Fruit fly (Drosophila melanogaster) whole organism, prepupa: ENCODE data around the gene jim.

Experiments used
- Blimp-1 ChIP-seq: fragments of 200-800 bp; sonication (Bioruptor generic); optimal IDR thresholded peaks from 3 replicates; lab custom pipeline; 2017; ENCODE audit warnings: missing biosample characterization, missing genetic modification characterization, mild to moderate bottlenecking, moderate library complexity, missing genetic modification reagents
- CG10631 ChIP-seq: fragments of 200-800 bp; sonication (Bioruptor generic); optimal IDR thresholded peaks from 2 replicates; lab custom pipeline; 2016; ENCODE audit warnings: missing biosample characterization, missing genetic modification characterization
- CG10669 ChIP-seq: fragments of 200-800 bp; sonication (Bioruptor generic); optimal IDR thresholded peaks from 3 replicates; lab custom pipeline; 2018; ENCODE audit warnings: missing biosample characterization, mild to moderate bottlenecking, missing genetic modification characterization, moderate library complexity
- CG11294 ChIP-seq: fragments of 200-800 bp; sonication (Bioruptor generic); IDR thresholded peaks from 2 replicates; pipeline ENCODE4 v1.3.6; 2022; ENCODE audit warnings: missing biosample characterization, missing genetic modification characterization
- CG11762 ChIP-seq: fragments of 200-800 bp; sonication (Bioruptor generic); optimal IDR thresholded peaks from 3 replicates; lab custom pipeline; 2016; ENCODE audit warnings: missing biosample characterization, missing genetic modification characterization; ENCODE audit not compliant: insufficient read depth
- CG11902 ChIP-seq: fragments of 200-800 bp; sonication (Bioruptor generic); optimal IDR thresholded peaks from 3 replicates; lab custom pipeline; 2016; ENCODE audit warnings: missing biosample characterization, missing genetic modification characterization
- CG1621 ChIP-seq: fragments of 200-800 bp; sonication (Bioruptor generic); optimal IDR thresholded peaks from 3 replicates; lab custom pipeline; 2018; ENCODE audit warnings: missing biosample characterization, mild to moderate bottlenecking, missing genetic modification characterization
- CG3032 ChIP-seq: fragments of 200-800 bp; optimal IDR thresholded peaks from 2 replicates; lab custom pipeline; 2019; ENCODE audit warnings: missing biosample characterization, mild to moderate bottlenecking, missing genetic modification characterization, moderate library complexity
- CG31627 ChIP-seq: fragments of 200-800 bp; sonication (Bioruptor generic); optimal IDR thresholded peaks from 3 replicates; lab custom pipeline; 2016; ENCODE audit warnings: missing biosample characterization, missing genetic modification characterization
- CG32006 ChIP-seq: fragments of 200-800 bp; sonication (Bioruptor generic); optimal IDR thresholded peaks from 3 replicates; lab custom pipeline; 2017; ENCODE audit warnings: missing biosample characterization, mild to moderate bottlenecking, missing genetic modification characterization
- CG3919 ChIP-seq: fragments of 200-800 bp; sonication (Bioruptor generic); optimal IDR thresholded peaks from 3 replicates; lab custom pipeline; 2016; ENCODE audit warnings: missing biosample characterization, missing genetic modification characterization
- CG4318 ChIP-seq: fragments of 200-800 bp; sonication (Bioruptor generic); optimal IDR thresholded peaks from 3 replicates; lab custom pipeline; 2017; ENCODE audit warnings: missing biosample characterization, mild to moderate bottlenecking, missing genetic modification characterization
- CG6163 ChIP-seq: fragments of 200-800 bp; sonication (Bioruptor generic); IDR thresholded peaks from 3 replicates; pipeline ENCODE4 v1.3.6; 2022; ENCODE audit warnings: missing biosample characterization, missing genetic modification characterization
- CG6276 ChIP-seq: fragments of 200-800 bp; sonication (Bioruptor generic); optimal IDR thresholded peaks from 2 replicates; lab custom pipeline; 2017; ENCODE audit warnings: missing biosample characterization, mild to moderate bottlenecking, missing genetic modification characterization
- CG6808 ChIP-seq: fragments of 200-800 bp; sonication (Bioruptor generic); optimal IDR thresholded peaks from 3 replicates; lab custom pipeline; 2017; ENCODE audit warnings: missing biosample characterization, missing genetic modification characterization, mild to moderate bottlenecking, moderate library complexity, missing genetic modification reagents
- CG7368 ChIP-seq: fragments of 200-800 bp; sonication (Bioruptor generic); optimal IDR thresholded peaks from 3 replicates; lab custom pipeline; 2016; ENCODE audit warnings: missing biosample characterization, missing genetic modification characterization
- CG8119 ChIP-seq: fragments of 200-800 bp; sonication (Bioruptor generic); IDR thresholded peaks from 3 replicates; pipeline ENCODE4 v1.3.6; 2022; ENCODE audit warnings: missing biosample characterization, missing genetic modification characterization
- CG8319 ChIP-seq: fragments of 200-800 bp; sonication (Bioruptor generic); optimal IDR thresholded peaks from 3 replicates; lab custom pipeline; 2016; ENCODE audit warnings: missing biosample characterization, missing genetic modification characterization
- CG8632 ChIP-seq: fragments of 200-800 bp; sonication (Bioruptor generic); optimal IDR thresholded peaks from 3 replicates; lab custom pipeline; 2016; ENCODE audit warnings: missing biosample characterization, missing genetic modification characterization
- CG9139 ChIP-seq: fragments of 200-800 bp; sonication (Bioruptor generic); optimal IDR thresholded peaks from 3 replicates; lab custom pipeline; 2017; ENCODE audit warnings: missing biosample characterization, mild to moderate bottlenecking, missing genetic modification characterization
- Eip78C ChIP-seq: fragments of 200-800 bp; sonication (Bioruptor generic); peaks from one replicate; lab custom pipeline; 2016; ENCODE audit warnings: missing biosample characterization, missing genetic modification characterization
- Ets21C ChIP-seq: fragments of 200-800 bp; sonication (Bioruptor generic); optimal IDR thresholded peaks from 3 replicates; lab custom pipeline; 2016; ENCODE audit warnings: missing biosample characterization, missing genetic modification characterization
- Ets96B ChIP-seq: fragments of 200-800 bp; optimal IDR thresholded peaks from 2 replicates; lab custom pipeline; 2019; ENCODE audit warnings: missing biosample characterization, mild to moderate bottlenecking, missing genetic modification characterization, moderate library complexity
- Gug ChIP-seq: fragments of 200-800 bp; sonication (Bioruptor generic); IDR thresholded peaks from 2 replicates; pipeline ENCODE4 v1.3.6; 2022; ENCODE audit warnings: missing biosample characterization, missing genetic modification characterization
- Hr4 ChIP-seq: fragments of 200-800 bp; sonication (Bioruptor generic); optimal IDR thresholded peaks from 3 replicates; lab custom pipeline; 2016; ENCODE audit warnings: missing biosample characterization, missing genetic modification characterization
- Lpt ChIP-seq: fragments of 200-800 bp; sonication (Bioruptor generic); optimal IDR thresholded peaks from 3 replicates; lab custom pipeline; 2016; ENCODE audit warnings: missing biosample characterization, missing genetic modification characterization
- Met ChIP-seq: fragments of 200-800 bp; sonication (Bioruptor generic); optimal IDR thresholded peaks from 3 replicates; lab custom pipeline; 2016; ENCODE audit warnings: missing biosample characterization, missing genetic modification characterization
- Smox ChIP-seq: fragments of 200-800 bp; sonication (Bioruptor generic); optimal IDR thresholded peaks from 3 replicates; lab custom pipeline; 2016; ENCODE audit warnings: missing biosample characterization, missing genetic modification characterization
- Sox102F ChIP-seq: fragments of 200-800 bp; sonication (Bioruptor generic); optimal IDR thresholded peaks from 2 replicates; lab custom pipeline; 2016; ENCODE audit warnings: missing biosample characterization, mild to moderate bottlenecking, missing genetic modification characterization
- Sox14 ChIP-seq: fragments of 200-800 bp; sonication (Bioruptor generic); optimal IDR thresholded peaks from 3 replicates; lab custom pipeline; 2016; ENCODE audit warnings: missing biosample characterization, missing genetic modification characterization
- Sox15 ChIP-seq: fragments of 200-800 bp; sonication (Bioruptor generic); optimal IDR thresholded peaks from 3 replicates; lab custom pipeline; 2016; ENCODE audit warnings: missing biosample characterization, missing genetic modification characterization
- achi ChIP-seq: fragments of 200-800 bp; sonication (Bioruptor generic); optimal IDR thresholded peaks from 3 replicates; lab custom pipeline; 2016; ENCODE audit warnings: missing biosample characterization, missing genetic modification characterization
- acj6 ChIP-seq: fragments of 200-800 bp; sonication (Bioruptor generic); optimal IDR thresholded peaks from 3 replicates; lab custom pipeline; 2016; ENCODE audit warnings: missing biosample characterization, missing genetic modification characterization
- cyc ChIP-seq: fragments of 200-800 bp; sonication (Bioruptor generic); optimal IDR thresholded peaks from 3 replicates; lab custom pipeline; 2016; ENCODE audit warnings: missing biosample characterization, missing genetic modification characterization
- dsx ChIP-seq: fragments of 200-800 bp; optimal IDR thresholded peaks from 3 replicates; lab custom pipeline; 2019; ENCODE audit warnings: missing biosample characterization, mild to moderate bottlenecking, missing genetic modification characterization, moderate library complexity; ENCODE audit not compliant: poor library complexity, severe bottlenecking
- esn ChIP-seq: fragments of 200-800 bp; sonication (Bioruptor generic); optimal IDR thresholded peaks from 2 replicates; lab custom pipeline; 2016; ENCODE audit warnings: missing biosample characterization, mild to moderate bottlenecking, missing genetic modification characterization, moderate library complexity
- fd59A ChIP-seq: fragments of 200-800 bp; sonication (Bioruptor generic); optimal IDR thresholded peaks from 2 replicates; lab custom pipeline; 2017; ENCODE audit warnings: missing biosample characterization, mild to moderate bottlenecking, missing genetic modification characterization, missing genetic modification reagents
- fd85E ChIP-seq: fragments of 200-800 bp; sonication (Bioruptor generic); optimal IDR thresholded peaks from 3 replicates; lab custom pipeline; 2016; ENCODE audit warnings: missing biosample characterization, missing genetic modification characterization
- fkh ChIP-seq: fragments of 200-800 bp; sonication (Bioruptor generic); optimal IDR thresholded peaks from 3 replicates; lab custom pipeline; 2017; ENCODE audit warnings: missing biosample characterization, mild to moderate bottlenecking, missing genetic modification characterization, moderate library complexity
- lz ChIP-seq: fragments of 200-800 bp; sonication (Bioruptor generic); optimal IDR thresholded peaks from 3 replicates; lab custom pipeline; 2016; ENCODE audit warnings: missing biosample characterization, missing genetic modification characterization
- net ChIP-seq: fragments of 200-800 bp; sonication (Bioruptor generic); optimal IDR thresholded peaks from 3 replicates; lab custom pipeline; 2016; ENCODE audit warnings: missing biosample characterization, missing genetic modification characterization
- pdm3 ChIP-seq: fragments of 200-800 bp; sonication (Bioruptor generic); optimal IDR thresholded peaks from 3 replicates; lab custom pipeline; 2016; ENCODE audit warnings: missing biosample characterization, missing genetic modification characterization
- salr ChIP-seq, 2 experiments: fragments of 200-800 bp; sonication (Bioruptor generic); optimal IDR thresholded peaks; 3 replicates each; lab custom pipeline; 2016 to 2018; ENCODE audit warnings: missing biosample characterization in 2 of 2, missing genetic modification characterization in 2 of 2, mild to moderate bottlenecking in 1 of 2
- spab ChIP-seq: fragments of 200-800 bp; sonication (Bioruptor generic); optimal IDR thresholded peaks from 2 replicates; lab custom pipeline; 2017; ENCODE audit warnings: missing biosample characterization, mild to moderate bottlenecking, missing genetic modification characterization, missing genetic modification reagents
- ss ChIP-seq, 2 experiments: fragments of 200-800 bp; sonication (Bioruptor generic); optimal IDR thresholded peaks; 2 replicates in 1 of 2; 3 replicates in 1 of 2; lab custom pipeline; 2017 to 2018; ENCODE audit warnings: mild to moderate bottlenecking in 2 of 2, missing biosample characterization in 2 of 2, missing genetic modification characterization in 2 of 2, moderate library complexity in 1 of 2
- topi ChIP-seq: fragments of 200-800 bp; sonication (Bioruptor generic); optimal IDR thresholded peaks from 3 replicates; lab custom pipeline; 2016; ENCODE audit warnings: missing biosample characterization, missing genetic modification characterization
- vri ChIP-seq: fragments of 200-800 bp; sonication (Bioruptor generic); optimal IDR thresholded peaks from 3 replicates; lab custom pipeline; 2016; ENCODE audit warnings: missing biosample characterization, mild to moderate bottlenecking, missing genetic modification characterization

The jim gene

dm6 chr3L:22826236-22826635 lies 8.8 kb downstream of the jim start (continued):
- TF ChIP-seq CG11902 (GFP tag; lab: Kevin White, UChicago) (no peak), Blimp-1 (GFP tag; lab: Kevin White, UChicago) (no peak), CG4318 (GFP tag; lab: Kevin White, UChicago) (no peak), ss (GFP tag; optimal IDR thresholded peaks at IDR 0.05; lab: Kevin White, UChicago) (peak in 1 of 2 experiments; percentile 66), CG10631 (no peak), cyc (GFP tag; lab: Kevin White, UChicago) (no peak), Gug (GFP tag; lab: Robert Waterston, UW) (no peak), Met (peak; percentile 8), CG11294 (no peak), CG6163 (GFP tag; lab: Robert Waterston, UW) (peak; percentile 21; the same call in 2 of the 3 replicates), Sox14 (no peak), CG31627 (GFP tag; lab: Kevin White, UChicago) (no peak), achi (GFP tag; lab: Kevin White, UChicago) (no peak), Smox (GFP tag; lab: Kevin White, UChicago) (no peak), CG6808 (peak; percentile 39), esn (GFP tag; lab: Kevin White, UChicago) (peak; percentile 2), spab (GFP tag; lab: Kevin White, UChicago) (peak; percentile 6), salr (GFP tag; optimal IDR thresholded peaks at IDR 0.05; lab: Kevin White, UChicago) (peak in 1 of 2 experiments; percentile 3), CG1621 (tag; lab: Kevin White, UChicago) (peak; percentile 20), Eip78C (GFP tag; lab: Kevin White, UChicago) (peak; percentile 72), Sox102F (GFP tag; lab: Kevin White, UChicago) (no peak), CG3919 (GFP tag; lab: Kevin White, UChicago) (no peak)

dm6 chr3L:22824668-22825192 lies 10.3 kb downstream of the jim start:
- peak; percentile 67 for TF ChIP-seq CG9139 (GFP tag; lab: Kevin White, UChicago)
- no peak for TF ChIP-seq topi (GFP tag; lab: Kevin White, UChicago)
- no peak for TF ChIP-seq salr (GFP tag; optimal IDR thresholded peaks at IDR 0.05; lab: Kevin White, UChicago)
- TF ChIP-seq Ets21C = no peak
- peak; percentile 53 for TF ChIP-seq dsx (GFP tag; lab: Kevin White, UChicago)
- peak; percentile 27 for TF ChIP-seq Ets96B (tag; lab: Kevin White, UChicago)
- TF ChIP-seq CG6276 (GFP tag; lab: Kevin White, UChicago) = peak; percentile 34
- no peak for TF ChIP-seq Gug (GFP tag; lab: Robert Waterston, UW)
- TF ChIP-seq CG8319 (GFP tag; lab: Kevin White, UChicago) = no peak
- TF ChIP-seq CG11902 (GFP tag; lab: Kevin White, UChicago) = no peak
- TF ChIP-seq Lpt (GFP tag; lab: Kevin White, UChicago) = peak; percentile 72
- TF ChIP-seq CG10669 (GFP tag; lab: Kevin White, UChicago) = no peak
- no peak for TF ChIP-seq lz (GFP tag; lab: Kevin White, UChicago)
- peak; percentile 28 for TF ChIP-seq fd85E (GFP tag; lab: Kevin White, UChicago)
- peak; percentile 41 for TF ChIP-seq CG3919 (GFP tag; lab: Kevin White, UChicago)
- peak; percentile 25 for TF ChIP-seq fkh (GFP tag; lab: Kevin White, UChicago)
- no peak for TF ChIP-seq CG3032 (tag; lab: Kevin White, UChicago)
- TF ChIP-seq fd59A (GFP tag; lab: Kevin White, UChicago) = no peak
- TF ChIP-seq net (GFP tag; lab: Kevin White, UChicago) = peak; percentile 58
- peak; percentile 40 to 55 for TF ChIP-seq ss (GFP tag; optimal IDR thresholded peaks at IDR 0.05; lab: Kevin White, UChicago)
- no peak for TF ChIP-seq CG4318 (GFP tag; lab: Kevin White, UChicago)
- TF ChIP-seq Sox14 = peak; percentile 22
- 0 out of 3 replicates have a peak, but pooled peaks have one; percentile 48 for TF ChIP-seq CG8119
- TF ChIP-seq CG10631 = no peak
- TF ChIP-seq CG11762 (GFP tag; lab: Kevin White, UChicago) = no peak
- TF ChIP-seq CG32006 (GFP tag; lab: Kevin White, UChicago) = peak; percentile 31
- TF ChIP-seq CG8632 (GFP tag; lab: Kevin White, UChicago) = peak; percentile 7
- TF ChIP-seq esn (GFP tag; lab: Kevin White, UChicago) = peak; percentile 21
- TF ChIP-seq acj6 (GFP tag; lab: Kevin White, UChicago) = no peak
- TF ChIP-seq Sox15 (GFP tag; lab: Kevin White, UChicago) = no peak
- TF ChIP-seq CG6808 = peak; percentile 22
- TF ChIP-seq Met = peak; percentile 41
- TF ChIP-seq CG7368 (GFP tag; lab: Kevin White, UChicago) = no peak
- TF ChIP-seq pdm3 (GFP tag; lab: Kevin White, UChicago) = peak; percentile 12
- TF ChIP-seq Eip78C (GFP tag; lab: Kevin White, UChicago) = peak; percentile 81
- TF ChIP-seq spab (GFP tag; lab: Kevin White, UChicago) = no peak
- peak; percentile 91 for TF ChIP-seq vri (GFP tag; lab: Kevin White, UChicago)
- TF ChIP-seq Hr4 = no peak
